Fruit fly (Drosophila melanogaster): ENCODE results near the gene CG9109.

Gene CG9109

dm6 chr2L:6082157-6082645 is 48.0 kb upstream of the CG9109 start, which contains the start of gene Kr-h1 (continued):
- TF ChIP-seq pho (GFP tag; optimal IDR thresholded peaks at IDR 0.05) (no peak), CG1024 (GFP tag; IDR thresholded peaks at IDR 0.05) (no peak), Hand (GFP tag; optimal IDR thresholded peaks at IDR 0.05) (no peak), CG6175 (GFP tag; IDR thresholded peaks at IDR 0.05) (peak; percentile 80; the same call in 2 of the 3 replicates), CG14860 (GFP tag; IDR thresholded peaks at IDR 0.05; ENCODE audit: partially characterized antibody) (no peak), so (GFP tag; IDR thresholded peaks at IDR 0.05) (0 out of 3 replicates have a peak, but pooled peaks have one; percentile 35), CG6272 (GFP tag; IDR thresholded peaks at IDR 0.05) (no peak), CG6765 (GFP tag; optimal IDR thresholded peaks at IDR 0.05) (no peak), hb (GFP tag; IDR thresholded peaks at IDR 0.05; ENCODE audit: partially characterized antibody) (no peak), Lpt (GFP tag; optimal IDR thresholded peaks at IDR 0.05) (no peak), HLH3B (GFP tag; IDR thresholded peaks at IDR 0.05) (no peak), chinmo (GFP tag; IDR thresholded peaks at IDR 0.05; ENCODE audit: partially characterized antibody) (peak; percentile 96), CG1647 (GFP tag; optimal IDR thresholded peaks at IDR 0.05) (no peak), crol (GFP tag; IDR thresholded peaks at IDR 0.05) (no peak), row (GFP tag; IDR thresholded peaks at IDR 0.05) (no peak), kni (GFP tag; optimal IDR thresholded peaks at IDR 0.05) (no peak), CG10209 (GFP tag; optimal IDR thresholded peaks at IDR 0.05) (no peak), sug (tag; optimal IDR thresholded peaks at IDR 0.05) (peak; percentile 75), ssp (GFP tag; IDR thresholded peaks at IDR 0.05) (no peak), Scr (GFP tag; IDR thresholded peaks at IDR 0.05; ENCODE audit: partially characterized antibody) (0 out of 2 replicates have a peak, but pooled peaks have one; percentile 12), CG10959 (GFP tag; IDR thresholded peaks at IDR 0.05) (no peak), chm (GFP tag; IDR thresholded peaks at IDR 0.05) (0 out of 2 replicates have a peak, but pooled peaks have one; percentile 44), yki (optimal IDR thresholded peaks at IDR 0.05) (no peak), lmd (GFP tag; IDR thresholded peaks at IDR 0.05) (no peak), CG13123 (GFP tag; optimal IDR thresholded peaks at IDR 0.05) (no peak), CG11560 (tag; IDR thresholded peaks at IDR 0.05) (no peak), CG3838 (GFP tag; optimal IDR thresholded peaks at IDR 0.05) (no peak), CG17912 (GFP tag; optimal IDR thresholded peaks at IDR 0.05) (no peak), CG31224 (GFP tag; IDR thresholded peaks at IDR 0.05) (no peak), Oli (tag; optimal IDR thresholded peaks at IDR 0.05) (no peak), CG11456 (GFP tag; IDR thresholded peaks at IDR 0.05) (no peak), CG11696 (GFP tag; IDR thresholded peaks at IDR 0.05) (no peak), nom (GFP tag; optimal IDR thresholded peaks at IDR 0.05) (no peak), CG7745 (tag; optimal IDR thresholded peaks at IDR 0.05) (no peak), CG12391 (tag; optimal IDR thresholded peaks at IDR 0.05) (no peak), schlank (tag; optimal IDR thresholded peaks at IDR 0.05) (no peak), unc-4 (GFP tag; IDR thresholded peaks at IDR 0.05; ENCODE audit: partially characterized antibody) (no peak), H2.0 (GFP tag; IDR thresholded peaks at IDR 0.05) (no peak), ab (GFP tag; optimal IDR thresholded peaks at IDR 0.05) (no peak), knrl (GFP tag; IDR thresholded peaks at IDR 0.05; ENCODE audit: partially characterized antibody) (no peak), CG1603 (tag; optimal IDR thresholded peaks at IDR 0.05) (no peak), ase (GFP tag; IDR thresholded peaks at IDR 0.05) (no peak), Trl (optimal IDR thresholded peaks at IDR 0.05) (no peak), Trl (GFP tag; optimal IDR thresholded peaks at IDR 0.05) (no peak), zf30C (GFP tag; optimal IDR thresholded peaks at IDR 0.05) (no peak), org-1 (GFP tag; optimal IDR thresholded peaks at IDR 0.05) (no peak), gcm2 (GFP tag; optimal IDR thresholded peaks at IDR 0.05) (no peak), chn (GFP tag; optimal IDR thresholded peaks at IDR 0.05) (no peak), PHDP (tag; optimal IDR thresholded peaks at IDR 0.05) (no peak), Ptx1 (GFP tag; IDR thresholded peaks at IDR 0.05) (no peak), Poxn (GFP tag; IDR thresholded peaks at IDR 0.05) (no peak), CG32532 (GFP tag; IDR thresholded peaks at IDR 0.05) (no peak), CHES-1-like (GFP tag; optimal IDR thresholded peaks at IDR 0.05) (no peak)
